Worm (Caenorhabditis elegans) whole organism, late embryonic: ENCODE data around the gene T26H5.9.

Experiments
- C08G9.2 ChIP-seq: sonication (generic microtip); optimal IDR thresholded peaks from 2 replicates; lab custom pipeline; 2016; ENCODE audit warnings: mild to moderate bottlenecking, missing genetic modification characterization, moderate library complexity, missing compliant biosample characterization
- F13H6.1 ChIP-seq: sonication (generic microtip); optimal IDR thresholded peaks from 2 replicates; lab custom pipeline; 2016; ENCODE audit warnings: missing genetic modification characterization, missing compliant biosample characterization
- K09A11.1 ChIP-seq: sonication (generic microtip); optimal IDR thresholded peaks from 2 replicates; lab custom pipeline; 2017; ENCODE audit warnings: antibody characterized with exemption, mild to moderate bottlenecking, missing genetic modification characterization, missing compliant biosample characterization; ENCODE audit not compliant: insufficient read depth
- Y22D7AL.16 ChIP-seq: sonication (generic microtip); optimal IDR thresholded peaks from 2 replicates; lab custom pipeline; 2016; ENCODE audit warnings: missing genetic modification characterization, missing compliant biosample characterization
- ceh-18 ChIP-seq: sonication (generic microtip); optimal IDR thresholded peaks from 2 replicates; lab custom pipeline; 2016; ENCODE audit warnings: missing genetic modification characterization, missing compliant biosample characterization
- ceh-2 ChIP-seq: sonication (generic microtip); optimal IDR thresholded peaks from 2 replicates; lab custom pipeline; 2016; ENCODE audit warnings: missing genotype, missing genetic modification characterization, missing compliant biosample characterization
- ceh-22 ChIP-seq: sonication (generic microtip); optimal IDR thresholded peaks from 2 replicates; lab custom pipeline; 2017; ENCODE audit warnings: missing biosample characterization, missing genetic modification characterization
- ceh-24 ChIP-seq: sonication (generic microtip); optimal IDR thresholded peaks from 2 replicates; lab custom pipeline; 2016; ENCODE audit warnings: mild to moderate bottlenecking, missing genetic modification characterization, missing compliant biosample characterization
- ceh-30 ChIP-seq: fragments of 150-350 bp; optimal IDR thresholded peaks from 2 replicates; lab custom pipeline; 2014; ENCODE audit warnings: missing biosample characterization, missing genetic modification characterization
- ceh-31 ChIP-seq: sonication (generic microtip); optimal IDR thresholded peaks from 2 replicates; lab custom pipeline; 2016; ENCODE audit warnings: missing genetic modification characterization, missing compliant biosample characterization
- ceh-34 ChIP-seq: sonication (generic microtip); optimal IDR thresholded peaks from 2 replicates; lab custom pipeline; 2016; ENCODE audit warnings: mild to moderate bottlenecking, missing genetic modification characterization, missing compliant biosample characterization
- elt-2 ChIP-seq: sonication (generic microtip); optimal IDR thresholded peaks from 2 replicates; lab custom pipeline; 2016; ENCODE audit warnings: missing genetic modification reagents, missing genetic modification characterization, missing compliant biosample characterization
- fax-1 ChIP-seq: sonication (generic microtip); optimal IDR thresholded peaks from 2 replicates; lab custom pipeline; 2016; ENCODE audit warnings: missing genotype, missing genetic modification characterization, missing compliant biosample characterization
- fkh-10 ChIP-seq: fragments of 150-350 bp; optimal IDR thresholded peaks from 2 replicates; lab custom pipeline; 2014; ENCODE audit warnings: missing biosample characterization, missing genetic modification reagents, missing genetic modification characterization
- fkh-6 ChIP-seq: sonication (generic microtip); optimal IDR thresholded peaks from 2 replicates; lab custom pipeline; 2016; ENCODE audit warnings: missing genetic modification characterization, missing compliant biosample characterization
- hlh-13 ChIP-seq: fragments of 200-800 bp; sonication (Bioruptor generic); optimal IDR thresholded peaks from 2 replicates; lab custom pipeline; 2018; ENCODE audit warnings: mild to moderate bottlenecking, missing genetic modification characterization, missing compliant biosample characterization
- hlh-6 ChIP-seq: sonication (generic microtip); optimal IDR thresholded peaks from 2 replicates; lab custom pipeline; 2016; ENCODE audit warnings: missing genotype, missing genetic modification characterization, missing compliant biosample characterization
- hlh-8 ChIP-seq: sonication (generic microtip); optimal IDR thresholded peaks from 2 replicates; lab custom pipeline; 2016; ENCODE audit warnings: missing genotype, missing genetic modification characterization, missing compliant biosample characterization
- madf-2 ChIP-seq: sonication (generic microtip); optimal IDR thresholded peaks from 2 replicates; lab custom pipeline; 2017; ENCODE audit warnings: missing genetic modification characterization, missing compliant biosample characterization
- nhr-11 ChIP-seq: fragments of 150-350 bp; optimal IDR thresholded peaks from 2 replicates; lab custom pipeline; 2014; ENCODE audit warnings: missing biosample characterization, missing genetic modification characterization
- nhr-232 ChIP-seq: sonication (generic microtip); optimal IDR thresholded peaks from 2 replicates; lab custom pipeline; 2016; ENCODE audit warnings: missing genetic modification characterization, missing compliant biosample characterization
- npax-4 ChIP-seq: sonication (generic microtip); optimal IDR thresholded peaks from 2 replicates; lab custom pipeline; 2016; ENCODE audit warnings: missing genetic modification characterization, missing compliant biosample characterization
- pag-3 ChIP-seq: sonication (generic microtip); optimal IDR thresholded peaks from 2 replicates; lab custom pipeline; 2016; ENCODE audit warnings: missing compliant biosample characterization, missing genetic modification characterization, borderline replicate concordance
- pat-9 ChIP-seq: fragments of 200-800 bp; sonication (Bioruptor generic); optimal IDR thresholded peaks from 2 replicates; lab custom pipeline; 2018; ENCODE audit warnings: mild to moderate bottlenecking, missing genetic modification characterization, moderate library complexity, missing compliant biosample characterization
- pax-1 ChIP-seq: fragments of 150-350 bp; optimal IDR thresholded peaks from 2 replicates; lab custom pipeline; 2014; ENCODE audit warnings: missing biosample characterization, missing genetic modification characterization
- pha-2 ChIP-seq: sonication (generic microtip); optimal IDR thresholded peaks from 2 replicates; lab custom pipeline; 2017; ENCODE audit warnings: mild to moderate bottlenecking, missing genetic modification characterization, missing compliant biosample characterization
- pqm-1 ChIP-seq: sonication (generic microtip); optimal IDR thresholded peaks from 2 replicates; lab custom pipeline; 2016; ENCODE audit warnings: missing genetic modification characterization, missing compliant biosample characterization
- sdc-2 ChIP-seq: sonication (generic microtip); optimal IDR thresholded peaks from 2 replicates; lab custom pipeline; 2016; ENCODE audit warnings: missing genotype, missing genetic modification characterization, missing compliant biosample characterization
- ttx-3 ChIP-seq: sonication (generic microtip); optimal IDR thresholded peaks from 2 replicates; lab custom pipeline; 2016; ENCODE audit warnings: missing genetic modification reagents, missing genetic modification characterization, missing compliant biosample characterization
- unc-42 ChIP-seq: sonication (generic microtip); optimal IDR thresholded peaks from 2 replicates; lab custom pipeline; 2016; ENCODE audit warnings: missing genotype, missing genetic modification characterization, missing compliant biosample characterization
- unc-55 ChIP-seq: sonication (generic microtip); optimal IDR thresholded peaks from 2 replicates; lab custom pipeline; 2017; ENCODE audit warnings: missing biosample characterization, missing genetic modification reagents, missing genetic modification characterization
- unc-86 ChIP-seq: sonication (generic microtip); optimal IDR thresholded peaks from 2 replicates; lab custom pipeline; 2016; ENCODE audit warnings: missing genetic modification characterization, missing compliant biosample characterization
- zip-5 ChIP-seq: sonication (generic microtip); optimal IDR thresholded peaks from 2 replicates; lab custom pipeline; 2016; ENCODE audit warnings: missing genetic modification characterization, missing compliant biosample characterization
- ztf-16 ChIP-seq: sonication (generic microtip); optimal IDR thresholded peaks from 2 replicates; lab custom pipeline; 2017; ENCODE audit warnings: missing genetic modification characterization, missing compliant biosample characterization

T26H5.9 gene

DNA sequence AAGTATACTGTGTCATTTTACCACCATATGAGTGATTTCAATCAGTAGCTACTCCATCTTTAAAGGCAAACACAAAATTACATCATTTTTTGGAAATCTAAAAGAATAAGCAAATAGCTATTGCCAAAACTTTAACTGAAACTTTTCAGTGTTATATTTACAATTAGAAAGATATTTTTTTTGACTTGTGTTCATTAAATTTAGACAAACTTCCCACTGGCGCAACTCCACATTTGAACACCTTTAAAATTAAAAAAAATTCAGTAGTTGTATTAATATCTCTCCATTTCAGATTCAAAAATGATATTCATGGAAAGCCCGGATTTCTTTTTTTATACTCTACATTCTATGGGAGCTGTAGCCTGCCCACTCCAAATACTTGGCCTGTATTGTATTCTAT is 30.9 kb upstream of the T26H5.9 start, which contains the start of gene srh-264:
TSS of gene srh-264 (plus strand) at position 301 of the 400 bp plus-strand sequence.
- TF ChIP-seq unc-86 = no peak
- no peak for TF ChIP-seq ceh-2 (tag; lab: Kevin White, UChicago)
- TF ChIP-seq npax-4 = no peak
- no peak for TF ChIP-seq F13H6.1
- no peak for TF ChIP-seq K09A11.1
- TF ChIP-seq hlh-13 (GFP tag; lab: Kevin White, UChicago) = no peak
- TF ChIP-seq pag-3 (tag; lab: Kevin White, UChicago) = no peak

DNA sequence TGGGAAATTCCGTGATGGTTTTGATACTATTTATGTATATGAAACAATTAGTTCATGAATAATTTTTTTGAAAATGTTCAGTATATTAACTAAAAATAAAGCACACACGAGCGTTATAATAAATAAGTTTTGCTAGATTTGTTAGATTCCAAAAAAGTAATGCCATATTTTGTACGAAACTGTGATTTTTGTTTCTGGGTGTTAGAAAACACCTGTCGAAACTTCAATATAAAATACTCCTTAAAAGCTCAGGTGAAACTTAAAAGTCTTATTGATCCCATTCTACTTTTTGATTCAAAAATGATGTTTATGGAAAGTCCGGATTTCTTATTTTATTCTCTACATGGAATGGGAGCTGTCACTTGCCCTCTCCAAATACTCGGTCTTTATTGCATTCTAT is 28.8 kb upstream of the T26H5.9 start, which contains the start of gene srh-265:
TSS of gene srh-265 (plus strand) at position 301 of the 400 bp plus-strand sequence.
- TF ChIP-seq pqm-1 (tag; lab: Kevin White, UChicago) (no peak), ceh-30 (tag; lab: Kevin White, UChicago) (no peak), ceh-34 (tag; lab: Kevin White, UChicago) (no peak), fkh-10 (GFP tag; lab: Kevin White, UChicago) (no peak), K09A11.1 (no peak), ztf-16 (tag; lab: Kevin White, UChicago) (no peak), sdc-2 (no peak)

DNA sequence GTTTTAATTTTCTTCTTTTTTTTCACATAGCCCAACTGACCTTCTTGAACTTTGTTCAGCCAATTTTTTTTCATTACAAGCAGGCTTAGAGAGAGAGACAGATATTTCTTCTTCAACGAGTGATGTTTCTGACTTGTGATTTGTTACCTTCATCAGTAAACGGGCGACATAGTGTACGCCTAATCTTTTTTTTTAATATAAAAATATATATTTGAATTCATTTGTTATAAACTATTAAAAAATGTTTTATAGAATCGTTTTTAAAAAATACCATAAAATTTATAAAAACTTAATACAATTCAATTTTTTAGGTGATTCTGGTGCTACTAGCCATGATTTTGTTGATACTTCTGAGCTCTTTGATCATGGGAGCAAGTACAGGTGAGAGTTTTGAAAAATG is 26.9 kb upstream of the T26H5.9 start, which contains the start of gene T06E6.10:
TSS of gene T06E6.10 (plus strand) at position 301 of the 400 bp plus-strand sequence.
- TF ChIP-seq hlh-8 (tag; lab: Kevin White, UChicago) (no peak), ceh-31 (tag; lab: Kevin White, UChicago) (no peak), npax-4 (no peak), unc-86 (no peak), fkh-6 (no peak), ceh-24 (tag; lab: Kevin White, UChicago) (no peak), nhr-11 (tag; lab: Kevin White, UChicago) (no peak), madf-2 (tag; lab: Kevin White, UChicago) (no peak), ttx-3 (tag; lab: Kevin White, UChicago) (no peak)

DNA sequence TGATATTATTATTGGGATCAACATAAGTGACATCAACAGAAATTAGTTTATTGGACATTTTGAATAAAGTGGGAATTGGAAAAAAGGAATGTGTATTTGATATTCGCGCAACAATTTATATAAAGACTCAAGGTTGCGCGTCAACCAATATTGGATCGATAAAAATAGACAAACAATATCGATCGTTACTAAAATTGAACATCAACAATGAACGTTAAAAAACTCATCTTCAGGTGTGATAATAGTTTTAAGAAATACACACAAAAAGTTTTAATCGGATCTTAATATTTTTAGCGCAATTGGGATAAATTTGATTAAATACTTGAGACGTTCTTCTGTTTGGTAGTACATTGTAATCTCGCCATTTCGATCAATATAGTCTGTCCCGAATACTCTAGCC is 21.1 kb upstream of the T26H5.9 start, which contains the start of gene fbxa-104:
TSS of gene fbxa-104 (minus strand) at position 83 of the 400 bp plus-strand sequence.
- TF ChIP-seq ceh-34 (tag; lab: Kevin White, UChicago) (no peak), unc-42 (no peak), C08G9.2 (no peak), ceh-22 (tag; lab: Kevin White, UChicago) (no peak), pha-2 (no peak), nhr-232 (tag; lab: Kevin White, UChicago) (no peak), pat-9 (tag; lab: Kevin White, UChicago) (no peak), elt-2 (tag; lab: Kevin White, UChicago) (no peak)

DNA sequence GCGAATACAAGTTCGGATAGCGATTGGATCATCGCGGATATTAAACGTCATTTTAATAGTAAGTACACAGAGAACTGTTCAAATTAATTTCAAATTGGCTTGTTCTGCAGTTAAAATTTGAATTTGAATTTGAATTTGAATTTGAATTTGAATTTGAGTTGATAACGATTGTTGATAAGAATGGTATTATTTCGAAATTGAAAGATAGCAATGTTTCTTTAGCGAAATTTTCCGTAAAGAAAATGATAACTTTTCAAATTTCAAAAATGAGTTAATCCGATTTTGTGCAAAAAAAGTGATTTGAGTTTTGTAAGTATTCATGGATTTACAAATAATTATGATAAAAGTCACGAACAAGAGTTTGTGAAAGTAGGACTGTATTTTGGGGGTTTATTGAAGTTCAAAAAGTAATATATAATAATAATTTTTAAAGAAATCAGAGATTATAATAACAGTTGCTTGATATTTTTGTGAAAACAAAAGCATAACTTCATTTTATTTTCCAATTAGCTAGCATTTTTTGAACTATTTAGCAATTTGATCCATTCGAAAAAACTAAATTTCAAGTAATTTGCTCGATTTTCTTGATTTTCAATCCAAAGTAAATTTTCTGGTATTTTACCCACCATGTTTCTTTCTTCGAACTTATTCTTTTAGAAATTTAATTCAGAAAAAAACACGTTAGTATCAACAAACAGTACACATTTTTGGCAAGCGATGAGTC is 19.2 kb upstream of the T26H5.9 start, which contains the start of gene Y36E3A.2:
TSS of gene Y36E3A.2 (plus strand) at position 674 of the 724 bp plus-strand sequence.
- no peak for TF ChIP-seq unc-42
- TF ChIP-seq ceh-18 = no peak
- no peak for TF ChIP-seq pax-1 (tag; lab: Kevin White, UChicago)
- TF ChIP-seq Y22D7AL.16 (tag; lab: Kevin White, UChicago) = no peak
- no peak for TF ChIP-seq pag-3 (tag; lab: Kevin White, UChicago)
- TF ChIP-seq unc-55 (GFP tag; lab: Kevin White, UChicago) = no peak
- no peak for TF ChIP-seq hlh-6
- no peak for TF ChIP-seq fax-1 (tag; lab: Kevin White, UChicago)
- TF ChIP-seq zip-5 (tag; lab: Kevin White, UChicago) = no peak
